Fruit fly (Drosophila melanogaster) Kc167 (cell line): ENCODE measurements around the gene CG14408.

Experiments used
- Myc ChIP-seq: fragments of >200 bp; optimal IDR thresholded peaks from 2 replicates; lab custom pipeline; 2017; ENCODE audit warnings: missing external identifiers
- Sin3A ChIP-seq: fragments of >200 bp; optimal IDR thresholded peaks from 2 replicates; lab custom pipeline; 2018; ENCODE audit warnings: missing external identifiers
- h ChIP-seq: fragments of >200 bp; optimal IDR thresholded peaks from 3 replicates; lab custom pipeline; 2018; ENCODE audit warnings: missing external identifiers
- insv ChIP-seq: fragments of >200 bp; optimal IDR thresholded peaks from 3 replicates; lab custom pipeline; 2018; ENCODE audit warnings: missing external identifiers
- psq ChIP-seq: fragments of >200 bp; optimal IDR thresholded peaks from 2 replicates; lab custom pipeline; 2017; ENCODE audit warnings: missing external identifiers
- ttk ChIP-seq: sonication (Bioruptor generic); optimal IDR thresholded peaks from 2 replicates; lab custom pipeline; 2017; ENCODE audit warnings: missing external identifiers

The CG14408 gene

DNA sequence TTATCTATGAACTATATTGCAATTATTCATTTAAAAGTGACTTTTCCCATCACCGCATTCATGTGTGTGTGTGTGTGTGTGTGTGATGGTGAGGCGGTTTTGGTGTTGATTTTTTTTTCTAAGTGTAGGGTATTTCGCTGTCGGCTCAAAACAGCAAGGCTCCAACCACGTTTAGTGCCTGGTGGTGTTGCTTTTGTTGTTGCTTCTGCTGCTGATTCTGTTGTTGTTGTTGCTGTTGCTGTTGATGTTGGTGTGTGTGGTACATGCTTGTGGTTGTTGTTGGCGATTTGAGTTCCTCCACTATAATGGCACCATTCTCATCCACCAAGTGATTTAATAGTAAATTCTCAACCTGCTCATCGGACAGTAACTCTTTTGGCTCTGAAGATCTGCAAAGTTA, 4.2 kb downstream of the CG14408 start:
- no peak for TF ChIP-seq h (lab: Kevin White, UChicago)
- TF ChIP-seq Sin3A (lab: Kevin White, UChicago), result no peak
- TF ChIP-seq insv (lab: Kevin White, UChicago), result no peak
- TF ChIP-seq Myc (lab: Kevin White, UChicago), result no peak
- TF ChIP-seq psq (lab: Kevin White, UChicago), result no peak
- no peak for TF ChIP-seq ttk (lab: Kevin White, UChicago)

DNA sequence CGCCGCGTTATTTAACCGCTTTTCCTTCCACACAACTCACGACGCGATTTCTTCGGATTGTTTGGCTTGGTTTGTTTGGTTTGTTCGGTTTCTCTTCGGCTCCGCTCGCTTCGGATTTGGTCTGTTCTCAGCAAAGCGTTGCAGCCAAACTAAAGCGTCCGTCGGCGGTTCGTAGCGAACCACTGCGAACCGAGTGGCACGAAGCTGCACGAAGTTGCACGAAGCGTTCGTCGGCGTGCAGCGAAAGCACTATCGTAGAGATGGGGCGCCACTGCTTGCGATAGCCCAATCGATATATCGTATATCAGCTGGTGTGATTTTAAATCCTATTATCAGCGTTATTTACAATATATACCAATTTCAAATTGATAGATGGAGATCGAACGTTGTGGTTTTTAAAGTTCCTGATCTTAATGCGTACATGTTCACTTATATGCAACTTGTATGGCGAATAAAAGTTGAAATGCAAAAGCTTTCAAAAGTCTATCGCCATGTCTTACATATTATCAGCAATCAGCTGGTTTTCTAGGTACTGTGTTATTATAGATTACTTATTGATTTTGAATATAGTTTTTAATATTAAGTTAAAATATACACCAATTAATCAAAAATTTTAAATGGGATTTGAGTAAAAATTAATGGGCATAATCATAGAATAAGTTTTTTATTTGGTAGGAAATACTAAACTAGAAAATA, 5.8 kb downstream of the CG14408 start, which contains the start of gene rut:
TSS of gene rut (minus strand) at position 152 of the 696 bp plus-strand sequence.
- TF ChIP-seq h (lab: Kevin White, UChicago) (no peak), ttk (lab: Kevin White, UChicago) (no peak), insv (lab: Kevin White, UChicago) (no peak), Sin3A (lab: Kevin White, UChicago) (no peak), psq (lab: Kevin White, UChicago) (no peak), Myc (lab: Kevin White, UChicago) (no peak)

DNA sequence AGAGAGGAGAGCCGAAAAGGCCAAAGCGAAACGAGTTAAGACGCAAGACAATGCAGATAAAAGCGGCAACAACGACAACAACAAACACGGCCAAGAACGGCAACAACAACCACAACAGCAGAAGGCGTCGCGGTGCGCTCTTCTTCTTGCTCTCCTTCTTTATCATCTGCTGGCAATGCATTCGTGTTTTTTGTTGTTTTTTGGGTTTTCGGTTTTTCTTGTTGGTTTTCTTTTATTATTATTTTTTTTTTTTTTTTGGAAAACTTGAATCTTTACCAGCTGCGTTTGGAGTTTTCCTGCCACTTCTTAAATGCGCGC, 6.4 kb downstream of the CG14408 start:
- TF ChIP-seq h (lab: Kevin White, UChicago) (no peak), psq (lab: Kevin White, UChicago) (no peak), Sin3A (lab: Kevin White, UChicago) (no peak), ttk (lab: Kevin White, UChicago) (no peak), insv (lab: Kevin White, UChicago) (no peak), Myc (lab: Kevin White, UChicago) (no peak)

DNA sequence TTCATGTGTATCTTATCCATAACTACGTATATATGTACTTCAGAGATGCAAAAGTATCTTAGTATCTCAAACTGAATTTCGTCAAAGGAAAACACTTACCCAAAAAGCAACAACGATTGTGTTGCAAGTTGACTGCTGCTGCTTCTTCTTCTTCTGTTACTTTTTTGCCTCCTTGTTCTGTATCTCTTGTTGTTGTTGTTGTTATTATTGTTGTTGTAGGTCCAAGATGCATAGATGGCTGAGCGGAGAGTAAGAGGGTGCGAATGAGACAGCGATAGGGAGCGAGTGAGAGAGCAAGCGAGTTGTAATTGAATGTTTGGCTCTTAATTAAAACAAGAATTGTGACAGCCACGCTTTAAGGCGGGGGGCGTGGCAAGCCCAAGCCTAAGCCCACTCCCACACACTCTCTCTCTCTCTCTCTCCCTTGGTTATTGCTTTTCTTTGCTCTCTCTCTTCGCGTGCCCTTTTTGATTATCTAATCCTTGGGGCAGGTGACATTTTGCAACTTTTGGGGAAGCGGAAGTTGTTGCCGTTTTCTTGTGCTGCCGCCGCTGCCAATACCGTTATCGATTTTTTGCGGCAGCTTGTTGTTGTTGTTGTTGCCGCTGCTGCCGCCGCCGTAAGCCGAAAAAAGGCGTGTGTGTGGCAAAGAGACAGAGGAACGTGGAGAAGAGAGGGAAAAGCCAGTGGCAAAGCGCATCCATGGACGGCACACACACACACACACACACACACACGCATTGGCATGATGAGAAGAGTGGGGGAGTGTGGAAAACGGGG, 7.0 kb downstream of the CG14408 start:
- TF ChIP-seq insv (lab: Kevin White, UChicago) (no peak), Myc (lab: Kevin White, UChicago) (no peak), psq (lab: Kevin White, UChicago) (no peak), h (lab: Kevin White, UChicago) (no peak), ttk (lab: Kevin White, UChicago) (no peak), Sin3A (lab: Kevin White, UChicago) (no peak)

DNA sequence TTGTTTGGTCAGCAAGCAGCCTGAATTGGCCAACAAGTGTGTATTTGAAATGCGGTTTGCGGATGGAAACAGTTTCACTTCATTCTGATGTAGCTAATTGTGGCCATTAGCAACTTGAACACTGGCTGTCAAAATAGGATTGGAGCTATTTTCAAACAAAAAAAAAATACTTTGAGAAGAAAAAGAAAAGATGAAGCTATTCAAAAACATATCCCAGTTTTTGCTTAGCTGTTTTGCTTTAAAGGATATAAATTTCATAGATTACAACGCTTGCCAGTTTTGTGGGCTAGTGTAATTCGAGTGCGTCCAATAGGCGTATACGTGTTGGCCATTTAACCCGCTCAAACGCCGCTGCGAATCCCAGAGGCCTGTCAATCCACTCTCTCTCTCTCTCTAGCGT, 19.6 kb downstream of the CG14408 start:
- no peak for TF ChIP-seq h (lab: Kevin White, UChicago)
- no peak for TF ChIP-seq ttk (lab: Kevin White, UChicago)
- TF ChIP-seq psq (lab: Kevin White, UChicago), result no peak
- no peak for TF ChIP-seq insv (lab: Kevin White, UChicago)
- no peak for TF ChIP-seq Myc (lab: Kevin White, UChicago)
- TF ChIP-seq Sin3A (lab: Kevin White, UChicago), result no peak

DNA sequence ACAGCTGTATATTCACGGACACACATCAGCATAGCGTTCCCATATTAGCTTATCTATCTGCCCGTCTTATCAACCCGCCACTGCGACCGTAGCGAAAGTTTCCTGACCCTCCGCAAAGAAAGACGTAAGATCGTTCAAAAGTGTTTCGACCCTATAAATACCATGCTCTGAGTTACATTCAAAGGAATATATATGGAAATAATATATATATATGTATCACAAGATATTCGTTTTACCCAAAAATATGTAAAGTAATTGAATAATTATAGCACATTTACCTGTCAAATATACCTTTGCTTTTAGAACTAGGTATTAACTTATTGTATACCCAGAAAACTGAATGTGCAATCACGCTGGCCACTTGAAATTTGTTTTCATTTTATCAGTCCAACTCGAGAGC, 21.4 kb downstream of the CG14408 start:
- TF ChIP-seq Sin3A (lab: Kevin White, UChicago) (no peak), Myc (lab: Kevin White, UChicago) (no peak), ttk (lab: Kevin White, UChicago) (no peak), psq (lab: Kevin White, UChicago) (no peak), insv (lab: Kevin White, UChicago) (no peak), h (lab: Kevin White, UChicago) (no peak)

DNA sequence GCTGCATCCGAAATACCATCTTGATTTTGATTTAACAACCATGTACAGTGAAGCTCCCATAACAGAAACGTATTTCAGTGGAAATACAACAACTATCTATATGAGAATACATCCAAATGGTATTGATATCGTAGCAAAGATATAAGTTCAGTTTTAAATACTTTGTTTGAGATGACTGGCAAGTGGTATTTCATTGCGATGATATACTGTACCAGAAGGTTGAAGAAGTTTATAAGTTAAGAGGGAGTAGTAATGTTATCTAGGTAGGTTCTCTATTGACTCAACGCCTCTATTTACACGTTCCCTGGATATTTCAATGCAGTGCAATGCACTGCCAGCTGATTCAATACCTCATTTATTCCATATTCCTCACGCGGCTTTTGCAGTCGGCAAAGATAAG, 26.2 kb downstream of the CG14408 start:
- TF ChIP-seq ttk (lab: Kevin White, UChicago) (no peak), Myc (lab: Kevin White, UChicago) (no peak), h (lab: Kevin White, UChicago) (no peak), psq (lab: Kevin White, UChicago) (no peak), Sin3A (lab: Kevin White, UChicago) (no peak), insv (lab: Kevin White, UChicago) (no peak)

DNA sequence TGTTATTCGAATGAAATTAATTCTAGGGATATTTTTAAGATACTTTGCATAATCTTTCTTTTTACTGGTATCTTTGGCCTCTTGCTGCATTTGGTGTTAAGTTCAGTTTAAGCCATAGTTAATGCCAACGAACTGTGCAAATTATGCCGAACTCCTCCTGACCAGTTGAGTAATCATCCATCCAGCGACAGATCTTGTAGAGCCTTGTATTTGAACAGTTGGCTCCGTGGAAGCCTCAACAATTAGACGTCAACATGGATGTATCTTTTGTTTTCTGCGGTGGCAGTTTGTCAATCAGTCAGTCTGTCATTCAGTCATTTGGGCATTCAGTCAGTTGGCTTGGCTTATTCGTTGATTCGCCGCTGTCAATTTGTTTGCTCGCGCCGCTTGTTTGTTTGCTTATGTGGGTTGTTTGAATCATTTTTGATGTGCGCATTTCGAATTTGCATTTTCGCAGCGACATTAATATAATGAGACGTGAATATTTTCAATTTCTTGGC, 29.2 kb downstream of the CG14408 start:
- TF ChIP-seq Myc (lab: Kevin White, UChicago) (no peak), ttk (lab: Kevin White, UChicago) (no peak), Sin3A (lab: Kevin White, UChicago) (no peak), psq (lab: Kevin White, UChicago) (no peak), h (lab: Kevin White, UChicago) (no peak), insv (lab: Kevin White, UChicago) (no peak)

DNA sequence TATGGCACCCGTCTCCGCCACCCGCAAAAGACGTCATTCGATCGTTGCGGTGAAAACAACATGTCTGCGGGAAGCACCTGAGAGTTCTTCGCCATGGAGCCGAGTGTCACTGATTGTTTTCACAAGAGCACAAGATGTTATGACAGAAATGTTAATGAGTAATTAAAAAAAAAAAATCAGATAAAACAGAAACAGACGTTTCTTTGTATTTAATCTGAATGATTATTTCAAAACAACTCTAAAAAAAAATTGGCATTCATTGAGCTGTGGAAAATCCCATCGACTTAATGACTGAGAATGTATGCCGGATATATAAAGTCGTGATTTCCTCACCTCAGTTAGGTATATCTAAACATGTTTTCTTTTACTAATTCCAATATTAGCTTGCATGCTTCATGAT, 45.4 kb downstream of the CG14408 start, which contains the start of gene Ag5r:
TSS of gene Ag5r (minus strand) at position 101 of the 400 bp plus-strand sequence.
- TF ChIP-seq ttk (lab: Kevin White, UChicago) (no peak), psq (lab: Kevin White, UChicago) (no peak), h (lab: Kevin White, UChicago) (no peak), Myc (lab: Kevin White, UChicago) (no peak), Sin3A (lab: Kevin White, UChicago) (no peak), insv (lab: Kevin White, UChicago) (no peak)

DNA sequence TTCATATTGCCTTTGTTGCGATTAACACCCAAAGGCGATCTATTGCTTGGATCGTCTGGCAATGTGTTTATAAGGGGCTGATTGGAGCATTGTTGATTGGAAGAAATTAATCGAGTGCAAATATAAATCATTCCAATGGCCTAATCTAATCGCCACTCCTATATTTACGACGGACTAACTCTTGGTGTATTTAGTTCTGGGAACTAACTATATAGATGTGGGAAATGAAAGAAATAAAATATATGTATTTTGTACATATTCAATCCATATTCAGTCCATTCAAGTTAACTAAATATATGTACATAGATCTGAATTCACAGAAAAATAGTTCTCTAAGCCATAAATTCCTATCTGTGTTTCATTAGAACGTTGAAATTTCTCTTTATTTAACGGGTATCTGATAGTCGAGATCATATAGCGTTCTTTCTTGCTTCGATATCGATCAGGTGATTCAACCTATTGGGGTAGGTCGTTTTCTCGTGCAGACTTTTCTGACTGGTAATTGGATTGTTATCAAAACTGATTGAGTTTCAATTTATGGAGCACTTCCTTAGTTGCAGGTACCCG, 47.7 kb downstream of the CG14408 start, which contains the start of gene Ag5r2:
TSS of gene Ag5r2 (minus strand) at position 51 of the 567 bp plus-strand sequence.
- TF ChIP-seq Sin3A (lab: Kevin White, UChicago), result no peak
- no peak for TF ChIP-seq psq (lab: Kevin White, UChicago)
